Worm (Caenorhabditis elegans) whole organism, young adult: Measurements from ENCODE around the gene cnnm-3.

ENCODE experiments used
- egrh-3 ChIP-seq: fragments of 200-800 bp; sonication (Bioruptor generic); IDR thresholded peaks from 2 replicates; pipeline ENCODE4 v1.3.6; 2022; ENCODE audit warnings: missing genetic modification reagents, missing genetic modification characterization, missing compliant biosample characterization
- nfyb-1 ChIP-seq: fragments of 200-800 bp; sonication (Bioruptor generic); IDR thresholded peaks from 2 replicates; pipeline ENCODE4 v1.3.6; 2022; ENCODE audit warnings: missing genetic modification reagents, missing genetic modification characterization, missing compliant biosample characterization
- sea-2 ChIP-seq: fragments of 200-800 bp; sonication (Bioruptor generic); IDR thresholded peaks from 2 replicates; pipeline ENCODE4 v1.3.6; 2022; ENCODE audit warnings: missing genetic modification characterization, missing compliant biosample characterization
- snpc-3.4 ChIP-seq: sonication (generic microtip); optimal IDR thresholded peaks from 2 replicates; lab custom pipeline; 2017; ENCODE audit warnings: missing genetic modification characterization, mild to moderate bottlenecking, missing compliant biosample characterization, antibody characterized with exemption, moderate library complexity, missing genotype, missing genetic modification reagents
- zfh-2 ChIP-seq: fragments of 200-800 bp; sonication (Bioruptor generic); conservative IDR thresholded peaks from 2 replicates; pipeline ENCODE4 v1.3.6; 2022; ENCODE audit warnings: missing genetic modification reagents, missing genetic modification characterization, missing compliant biosample characterization

ce11 chrX:3040021-3040420, 5.6 kb downstream of the cnnm-3 start:
- TF ChIP-seq nfyb-1 (GFP tag; lab: Robert Waterston, UW) (no peak), snpc-3.4 (no peak), zfh-2 (GFP tag; lab: Robert Waterston, UW) (no peak), egrh-3 (GFP tag; lab: Robert Waterston, UW) (no peak), sea-2 (GFP tag; lab: Robert Waterston, UW) (no peak)
